Fruit fly (Drosophila melanogaster) whole organism, prepupa: Measurements from ENCODE around the gene nAChRalpha6.

Experiments used
- Blimp-1 ChIP-seq: fragments of 200-800 bp; sonication (Bioruptor generic); optimal IDR thresholded peaks from 3 replicates; lab custom pipeline; 2017; ENCODE audit warnings: missing biosample characterization, missing genetic modification characterization, mild to moderate bottlenecking, moderate library complexity, missing genetic modification reagents
- CG10669 ChIP-seq: fragments of 200-800 bp; sonication (Bioruptor generic); optimal IDR thresholded peaks from 3 replicates; lab custom pipeline; 2018; ENCODE audit warnings: missing biosample characterization, mild to moderate bottlenecking, missing genetic modification characterization, moderate library complexity
- CG11294 ChIP-seq: fragments of 200-800 bp; sonication (Bioruptor generic); IDR thresholded peaks from 2 replicates; pipeline ENCODE4 v1.3.6; 2022; ENCODE audit warnings: missing biosample characterization, missing genetic modification characterization
- CG11902 ChIP-seq: fragments of 200-800 bp; sonication (Bioruptor generic); optimal IDR thresholded peaks from 3 replicates; lab custom pipeline; 2016; ENCODE audit warnings: missing biosample characterization, missing genetic modification characterization
- CG15336 ChIP-seq: fragments of 200-800 bp; sonication (Bioruptor generic); IDR thresholded peaks from 2 replicates; pipeline ENCODE4 v1.3.6; 2022; ENCODE audit warnings: missing biosample characterization, missing genetic modification characterization
- CG1621 ChIP-seq: fragments of 200-800 bp; sonication (Bioruptor generic); optimal IDR thresholded peaks from 3 replicates; lab custom pipeline; 2018; ENCODE audit warnings: missing biosample characterization, mild to moderate bottlenecking, missing genetic modification characterization
- CG31627 ChIP-seq: fragments of 200-800 bp; sonication (Bioruptor generic); optimal IDR thresholded peaks from 3 replicates; lab custom pipeline; 2016; ENCODE audit warnings: missing biosample characterization, missing genetic modification characterization
- CG34406 ChIP-seq: fragments of 200-800 bp; sonication (Bioruptor generic); optimal IDR thresholded peaks from 3 replicates; lab custom pipeline; 2016; ENCODE audit warnings: missing biosample characterization, missing genetic modification characterization
- CG3919 ChIP-seq: fragments of 200-800 bp; sonication (Bioruptor generic); optimal IDR thresholded peaks from 3 replicates; lab custom pipeline; 2016; ENCODE audit warnings: missing biosample characterization, missing genetic modification characterization
- CG4318 ChIP-seq: fragments of 200-800 bp; sonication (Bioruptor generic); optimal IDR thresholded peaks from 3 replicates; lab custom pipeline; 2017; ENCODE audit warnings: missing biosample characterization, mild to moderate bottlenecking, missing genetic modification characterization
- CG6163 ChIP-seq: fragments of 200-800 bp; sonication (Bioruptor generic); IDR thresholded peaks from 3 replicates; pipeline ENCODE4 v1.3.6; 2022; ENCODE audit warnings: missing biosample characterization, missing genetic modification characterization
- CG6276 ChIP-seq: fragments of 200-800 bp; sonication (Bioruptor generic); optimal IDR thresholded peaks from 2 replicates; lab custom pipeline; 2017; ENCODE audit warnings: missing biosample characterization, mild to moderate bottlenecking, missing genetic modification characterization
- CG6792 ChIP-seq: fragments of 200-800 bp; sonication (Bioruptor generic); optimal IDR thresholded peaks from 3 replicates; lab custom pipeline; 2016; ENCODE audit warnings: missing biosample characterization, missing genetic modification characterization
- CG6808 ChIP-seq: fragments of 200-800 bp; sonication (Bioruptor generic); optimal IDR thresholded peaks from 3 replicates; lab custom pipeline; 2017; ENCODE audit warnings: missing biosample characterization, missing genetic modification characterization, mild to moderate bottlenecking, moderate library complexity, missing genetic modification reagents
- CG6854 ChIP-seq: fragments of 200-800 bp; sonication (Bioruptor generic); optimal IDR thresholded peaks from 2 replicates; lab custom pipeline; 2017; ENCODE audit warnings: missing biosample characterization, mild to moderate bottlenecking, missing genetic modification characterization
- CG7368 ChIP-seq: fragments of 200-800 bp; sonication (Bioruptor generic); optimal IDR thresholded peaks from 3 replicates; lab custom pipeline; 2016; ENCODE audit warnings: missing biosample characterization, missing genetic modification characterization
- CG8119 ChIP-seq: fragments of 200-800 bp; sonication (Bioruptor generic); IDR thresholded peaks from 3 replicates; pipeline ENCODE4 v1.3.6; 2022; ENCODE audit warnings: missing biosample characterization, missing genetic modification characterization
- CG8319 ChIP-seq: fragments of 200-800 bp; sonication (Bioruptor generic); optimal IDR thresholded peaks from 3 replicates; lab custom pipeline; 2016; ENCODE audit warnings: missing biosample characterization, missing genetic modification characterization
- Eip78C ChIP-seq: fragments of 200-800 bp; sonication (Bioruptor generic); peaks from one replicate; lab custom pipeline; 2016; ENCODE audit warnings: missing biosample characterization, missing genetic modification characterization
- Eip93F ChIP-seq: fragments of 200-800 bp; sonication (Bioruptor generic); optimal IDR thresholded peaks from 2 replicates; lab custom pipeline; 2016; ENCODE audit warnings: missing biosample characterization, mild to moderate bottlenecking, missing genetic modification characterization
- Ets21C ChIP-seq: fragments of 200-800 bp; sonication (Bioruptor generic); optimal IDR thresholded peaks from 3 replicates; lab custom pipeline; 2016; ENCODE audit warnings: missing biosample characterization, missing genetic modification characterization
- Gug ChIP-seq: fragments of 200-800 bp; sonication (Bioruptor generic); IDR thresholded peaks from 2 replicates; pipeline ENCODE4 v1.3.6; 2022; ENCODE audit warnings: missing biosample characterization, missing genetic modification characterization
- Hr38 ChIP-seq: sonication (Bioruptor generic); optimal IDR thresholded peaks from 2 replicates; lab custom pipeline; 2016; ENCODE audit warnings: missing biosample characterization, missing genetic modification characterization
- Hr39 ChIP-seq: fragments of 200-800 bp; sonication (Bioruptor generic); optimal IDR thresholded peaks from 2 replicates; lab custom pipeline; 2016; ENCODE audit warnings: missing biosample characterization, missing genetic modification characterization
- Hr4 ChIP-seq: fragments of 200-800 bp; sonication (Bioruptor generic); optimal IDR thresholded peaks from 3 replicates; lab custom pipeline; 2016; ENCODE audit warnings: missing biosample characterization, missing genetic modification characterization
- Lpt ChIP-seq: fragments of 200-800 bp; sonication (Bioruptor generic); optimal IDR thresholded peaks from 3 replicates; lab custom pipeline; 2016; ENCODE audit warnings: missing biosample characterization, missing genetic modification characterization
- Met ChIP-seq: fragments of 200-800 bp; sonication (Bioruptor generic); optimal IDR thresholded peaks from 3 replicates; lab custom pipeline; 2016; ENCODE audit warnings: missing biosample characterization, missing genetic modification characterization
- OdsH ChIP-seq: fragments of 200-800 bp; sonication (Bioruptor generic); optimal IDR thresholded peaks from 3 replicates; lab custom pipeline; 2016; ENCODE audit warnings: missing biosample characterization, missing genetic modification characterization
- Smox ChIP-seq: fragments of 200-800 bp; sonication (Bioruptor generic); optimal IDR thresholded peaks from 3 replicates; lab custom pipeline; 2016; ENCODE audit warnings: missing biosample characterization, missing genetic modification characterization
- Sox14 ChIP-seq: fragments of 200-800 bp; sonication (Bioruptor generic); optimal IDR thresholded peaks from 3 replicates; lab custom pipeline; 2016; ENCODE audit warnings: missing biosample characterization, missing genetic modification characterization
- Sox15 ChIP-seq: fragments of 200-800 bp; sonication (Bioruptor generic); optimal IDR thresholded peaks from 3 replicates; lab custom pipeline; 2016; ENCODE audit warnings: missing biosample characterization, missing genetic modification characterization
- acj6 ChIP-seq: fragments of 200-800 bp; sonication (Bioruptor generic); optimal IDR thresholded peaks from 3 replicates; lab custom pipeline; 2016; ENCODE audit warnings: missing biosample characterization, missing genetic modification characterization
- cyc ChIP-seq: fragments of 200-800 bp; sonication (Bioruptor generic); optimal IDR thresholded peaks from 3 replicates; lab custom pipeline; 2016; ENCODE audit warnings: missing biosample characterization, missing genetic modification characterization
- dac ChIP-seq: fragments of 200-800 bp; sonication (Bioruptor generic); optimal IDR thresholded peaks from 2 replicates; lab custom pipeline; 2017; ENCODE audit warnings: missing biosample characterization, mild to moderate bottlenecking, missing genetic modification characterization
- dsx ChIP-seq: fragments of 200-800 bp; optimal IDR thresholded peaks from 3 replicates; lab custom pipeline; 2019; ENCODE audit warnings: missing biosample characterization, mild to moderate bottlenecking, missing genetic modification characterization, moderate library complexity; ENCODE audit not compliant: poor library complexity, severe bottlenecking
- eg ChIP-seq: fragments of 200-800 bp; sonication (Bioruptor generic); IDR thresholded peaks from 3 replicates; pipeline ENCODE4 v1.3.6; 2022; ENCODE audit warnings: missing biosample characterization, missing genetic modification characterization
- fd59A ChIP-seq: fragments of 200-800 bp; sonication (Bioruptor generic); optimal IDR thresholded peaks from 2 replicates; lab custom pipeline; 2017; ENCODE audit warnings: missing biosample characterization, mild to moderate bottlenecking, missing genetic modification characterization, missing genetic modification reagents
- fd85E ChIP-seq: fragments of 200-800 bp; sonication (Bioruptor generic); optimal IDR thresholded peaks from 3 replicates; lab custom pipeline; 2016; ENCODE audit warnings: missing biosample characterization, missing genetic modification characterization
- fkh ChIP-seq: fragments of 200-800 bp; sonication (Bioruptor generic); optimal IDR thresholded peaks from 3 replicates; lab custom pipeline; 2017; ENCODE audit warnings: missing biosample characterization, mild to moderate bottlenecking, missing genetic modification characterization, moderate library complexity
- pdm3 ChIP-seq: fragments of 200-800 bp; sonication (Bioruptor generic); optimal IDR thresholded peaks from 3 replicates; lab custom pipeline; 2016; ENCODE audit warnings: missing biosample characterization, missing genetic modification characterization
- salr ChIP-seq, 2 experiments: fragments of 200-800 bp; sonication (Bioruptor generic); optimal IDR thresholded peaks; 3 replicates each; lab custom pipeline; 2016 to 2018; ENCODE audit warnings: missing biosample characterization in 2 of 2, missing genetic modification characterization in 2 of 2, mild to moderate bottlenecking in 1 of 2
- ss ChIP-seq, 2 experiments: fragments of 200-800 bp; sonication (Bioruptor generic); optimal IDR thresholded peaks; 2 replicates in 1 of 2; 3 replicates in 1 of 2; lab custom pipeline; 2017 to 2018; ENCODE audit warnings: mild to moderate bottlenecking in 2 of 2, missing biosample characterization in 2 of 2, missing genetic modification characterization in 2 of 2, moderate library complexity in 1 of 2
- svp ChIP-seq: fragments of 200-800 bp; sonication (Bioruptor generic); peaks from one replicate; lab custom pipeline; 2016; ENCODE audit warnings: missing biosample characterization, missing genetic modification characterization
- topi ChIP-seq: fragments of 200-800 bp; sonication (Bioruptor generic); optimal IDR thresholded peaks from 3 replicates; lab custom pipeline; 2016; ENCODE audit warnings: missing biosample characterization, missing genetic modification characterization
- vri ChIP-seq: fragments of 200-800 bp; sonication (Bioruptor generic); optimal IDR thresholded peaks from 3 replicates; lab custom pipeline; 2016; ENCODE audit warnings: missing biosample characterization, mild to moderate bottlenecking, missing genetic modification characterization

Gene nAChRalpha6

DNA sequence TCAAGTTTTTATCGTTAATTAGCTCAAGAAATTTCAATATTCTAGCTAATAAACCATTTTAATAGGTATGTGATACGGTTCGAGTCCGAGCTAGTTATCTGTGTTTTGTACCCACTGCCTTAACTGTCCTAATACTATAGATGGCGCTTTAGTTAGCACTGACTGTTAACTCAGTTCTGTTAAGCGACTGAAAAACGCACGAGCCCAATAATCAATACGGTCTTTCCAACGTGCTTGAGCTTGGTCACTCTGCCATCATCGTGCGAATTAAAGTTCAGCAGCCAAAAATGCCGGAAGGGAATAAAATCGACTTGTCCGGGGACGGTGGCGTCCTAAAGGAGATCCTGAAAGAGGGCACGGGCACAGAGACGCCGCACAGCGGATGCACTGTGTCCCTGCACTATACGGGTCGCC lies 1.8 kb upstream of the nAChRalpha6 start, which contains the start of gene Fkbp59:
Fkbp59 (plus strand) TSS at position 150 of the 414 bp plus-strand sequence.
- TF ChIP-seq CG6854 (GFP tag; lab: Kevin White, UChicago) (peak; percentile 13), CG11902 (GFP tag; lab: Kevin White, UChicago) (no peak), fkh (peak; percentile 34), CG1621 (peak; percentile 68), Hr39 (GFP tag; lab: Kevin White, UChicago) (no peak)

DNA sequence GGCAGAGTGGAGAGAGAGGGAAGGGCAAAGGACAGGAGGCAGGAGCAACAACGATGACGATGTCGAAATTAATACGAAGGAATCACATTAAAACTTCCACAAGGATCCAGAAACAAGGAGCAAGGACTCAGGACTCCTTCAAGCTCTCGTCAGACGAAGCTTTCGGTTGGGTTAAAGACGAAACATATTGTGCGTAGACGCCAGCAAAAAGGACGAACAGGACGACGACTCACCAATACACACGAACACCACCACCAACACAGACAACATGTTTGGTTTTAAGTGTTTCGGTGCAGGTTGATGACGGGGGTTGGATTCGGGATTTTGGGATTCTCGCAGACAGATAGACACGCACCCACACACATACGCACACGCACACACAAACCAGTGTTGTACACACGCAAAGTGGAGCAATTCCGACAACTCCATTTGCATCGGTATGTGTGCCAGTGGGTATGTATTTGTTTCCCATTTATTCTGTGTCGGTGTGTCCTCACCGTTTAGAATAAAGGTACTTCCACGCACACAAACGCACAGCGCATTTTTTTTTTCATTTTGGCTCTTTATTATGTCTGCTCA lies 3.6 kb downstream of the nAChRalpha6 start:
- TF ChIP-seq CG6854 (GFP tag; lab: Kevin White, UChicago) (no peak), CG6808 (GFP tag; lab: Kevin White, UChicago) (no peak), OdsH (GFP tag; lab: Kevin White, UChicago) (no peak), Blimp-1 (GFP tag; lab: Kevin White, UChicago) (no peak), Met (no peak), CG34406 (no peak), CG6276 (GFP tag; lab: Kevin White, UChicago) (no peak), CG10669 (no peak), CG11294 (GFP tag; lab: Robert Waterston, UW) (no peak), acj6 (GFP tag; lab: Kevin White, UChicago) (no peak), CG11902 (GFP tag; lab: Kevin White, UChicago) (no peak), CG31627 (no peak), CG15336 (GFP tag; lab: Robert Waterston, UW) (no peak), pdm3 (GFP tag; lab: Kevin White, UChicago) (no peak), cyc (GFP tag; lab: Kevin White, UChicago) (no peak), topi (GFP tag; lab: Kevin White, UChicago) (no peak), vri (GFP tag; lab: Kevin White, UChicago) (no peak), CG4318 (GFP tag; lab: Kevin White, UChicago) (no peak)

DNA sequence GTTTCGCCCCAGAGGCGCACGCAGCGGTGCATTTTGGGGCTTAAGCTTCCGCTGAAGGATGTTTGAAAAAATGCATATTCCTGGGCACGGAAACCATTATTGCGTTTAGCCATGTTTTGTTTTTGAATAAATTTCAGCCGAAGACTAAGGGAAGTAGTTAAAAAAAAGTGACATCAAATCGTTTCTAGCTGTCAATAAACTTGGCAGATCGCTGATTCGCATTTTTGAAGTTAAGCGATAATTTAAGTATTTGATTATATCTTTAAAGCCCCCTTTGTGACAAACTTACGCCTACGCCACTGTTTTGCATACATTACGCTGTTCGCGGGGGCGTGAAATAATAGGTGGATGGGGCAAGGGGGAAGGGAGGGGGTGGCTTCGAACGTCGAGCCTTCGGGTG lies 21.7 kb downstream of the nAChRalpha6 start:
- TF ChIP-seq acj6 (GFP tag; lab: Kevin White, UChicago) (peak; percentile 26), dac (GFP tag; lab: Kevin White, UChicago) (no peak), topi (GFP tag; lab: Kevin White, UChicago) (peak; percentile 22), pdm3 (GFP tag; lab: Kevin White, UChicago) (peak; percentile 35), CG8319 (no peak), CG10669 (peak; percentile 48), Met (peak; percentile 31), CG6163 (GFP tag; lab: Robert Waterston, UW) (no peak), Ets21C (GFP tag; lab: Kevin White, UChicago) (no peak), Hr39 (GFP tag; lab: Kevin White, UChicago) (peak; percentile 26), Gug (no peak), CG3919 (GFP tag; lab: Kevin White, UChicago) (peak; percentile 39), Hr4 (GFP tag; lab: Kevin White, UChicago) (peak; percentile 32), cyc (GFP tag; lab: Kevin White, UChicago) (peak; percentile 34), Sox14 (peak; percentile 6), fd85E (GFP tag; lab: Kevin White, UChicago) (no peak), vri (GFP tag; lab: Kevin White, UChicago) (no peak), fkh (no peak), CG15336 (GFP tag; lab: Robert Waterston, UW) (no peak), CG6808 (GFP tag; lab: Kevin White, UChicago) (peak; percentile 26), CG7368 (GFP tag; lab: Kevin White, UChicago) (no peak), dsx (peak; percentile 2), CG6792 (peak; percentile 28), svp (GFP tag; lab: Kevin White, UChicago) (peak; percentile 69), Hr38 (no peak), CG31627 (peak; percentile 18), CG34406 (no peak), ss (GFP tag; optimal IDR thresholded peaks at IDR 0.05; lab: Kevin White, UChicago) (peak in 1 of 2 experiments; percentile 47), fd59A (GFP tag; lab: Kevin White, UChicago) (peak; percentile 22), CG8119 (GFP tag; lab: Robert Waterston, UW) (no peak), Blimp-1 (GFP tag; lab: Kevin White, UChicago) (no peak), OdsH (GFP tag; lab: Kevin White, UChicago) (peak; percentile 7), Lpt (no peak), Smox (GFP tag; lab: Kevin White, UChicago) (peak; percentile 29), Sox15 (GFP tag; lab: Kevin White, UChicago) (no peak), eg (no peak), salr (GFP tag; optimal IDR thresholded peaks at IDR 0.05; lab: Kevin White, UChicago) (no peak), Eip78C (GFP tag; lab: Kevin White, UChicago) (peak; percentile 77), CG6854 (GFP tag; lab: Kevin White, UChicago) (no peak), Eip93F (no peak)
